Fruit fly (Drosophila melanogaster): ENCODE data around the gene jumu.

Gene jumu

DNA sequence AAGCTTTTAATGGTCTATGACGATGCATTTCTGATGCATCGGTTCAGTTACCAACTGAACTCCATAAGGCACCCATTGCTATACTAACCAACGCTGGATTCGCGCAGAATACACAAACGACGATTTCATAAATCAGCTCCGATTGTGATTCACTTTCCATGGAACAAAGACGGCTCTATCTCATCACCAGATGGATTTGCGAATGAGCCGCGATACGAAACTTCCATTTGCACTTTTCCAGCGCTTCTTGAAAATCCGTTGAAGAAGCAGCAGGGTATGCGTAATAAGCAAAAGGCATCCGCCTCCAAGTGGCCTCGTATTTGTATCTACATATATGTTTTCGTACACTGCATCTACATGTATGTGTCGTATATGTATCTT is 42.5 kb downstream of the jumu start:
- TF ChIP-seq CG17801 (GFP tag; optimal IDR thresholded peaks at IDR 0.05; ENCODE audit: partially characterized antibody): no peak

DNA sequence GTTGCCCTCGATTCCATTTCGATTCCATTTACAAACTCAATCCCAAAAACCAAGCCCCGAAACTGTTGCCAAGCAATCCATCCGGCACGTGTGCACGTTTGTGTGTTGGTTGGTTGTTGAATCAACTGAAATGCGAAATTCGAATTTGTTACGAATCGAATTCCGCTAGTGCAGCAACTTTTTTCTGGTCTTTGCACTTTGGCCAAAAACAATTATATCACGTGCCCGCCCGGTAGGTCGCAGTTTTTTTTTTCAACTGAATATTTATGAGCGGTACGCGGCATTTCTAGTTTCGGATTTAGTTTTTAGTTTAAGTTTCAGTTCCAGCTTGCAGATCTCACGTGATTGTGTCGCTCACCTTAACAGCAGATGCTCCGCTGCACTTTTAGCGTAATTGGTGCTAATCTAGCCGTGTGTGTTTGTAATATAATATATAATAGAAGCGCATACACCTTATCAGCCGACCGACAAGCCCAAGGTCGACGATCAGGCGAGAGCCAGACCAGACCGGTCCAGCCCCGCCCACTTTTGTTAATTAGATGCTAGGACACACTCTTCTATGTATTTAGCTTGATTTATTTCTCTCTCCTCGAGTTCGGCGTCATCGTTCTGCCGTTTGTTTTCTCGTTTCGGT is 43.2 kb downstream of the jumu start:
- TF ChIP-seq CG17801 (GFP tag; optimal IDR thresholded peaks at IDR 0.05; ENCODE audit: partially characterized antibody): no peak

DNA sequence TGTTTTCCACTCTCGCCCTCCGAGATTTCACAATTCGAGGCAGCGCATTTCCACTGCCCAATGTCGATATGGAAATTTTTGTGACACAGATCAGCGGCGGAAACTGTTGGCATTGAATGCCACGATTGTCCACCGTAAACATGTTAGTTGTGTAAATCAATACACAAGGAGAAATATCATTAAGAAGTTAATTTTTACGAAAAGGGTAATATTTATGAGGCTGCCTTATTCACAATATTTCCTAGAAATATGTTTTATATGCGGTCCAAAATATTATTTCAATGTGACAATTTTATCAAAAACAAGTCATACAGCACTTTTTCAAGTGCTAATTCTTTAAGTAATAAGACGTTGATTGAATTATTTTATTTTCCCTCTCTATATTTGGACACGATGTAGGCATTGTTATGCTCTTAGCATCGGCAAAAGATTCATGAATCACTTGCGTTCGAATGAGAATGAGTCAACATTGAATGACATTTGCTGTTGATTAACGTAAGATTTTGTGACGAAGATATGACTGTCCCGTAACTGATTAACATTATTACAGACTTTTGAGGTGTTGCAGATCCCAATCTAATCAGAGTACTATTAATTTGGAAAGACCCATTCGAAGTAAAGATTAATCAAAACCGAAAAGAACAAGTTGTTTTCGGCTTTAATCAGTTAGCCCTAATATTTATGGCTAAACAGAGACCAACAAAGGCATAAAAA is 43.8 kb downstream of the jumu start:
- no peak for TF ChIP-seq CG17801 (GFP tag; optimal IDR thresholded peaks at IDR 0.05; ENCODE audit: partially characterized antibody)

DNA sequence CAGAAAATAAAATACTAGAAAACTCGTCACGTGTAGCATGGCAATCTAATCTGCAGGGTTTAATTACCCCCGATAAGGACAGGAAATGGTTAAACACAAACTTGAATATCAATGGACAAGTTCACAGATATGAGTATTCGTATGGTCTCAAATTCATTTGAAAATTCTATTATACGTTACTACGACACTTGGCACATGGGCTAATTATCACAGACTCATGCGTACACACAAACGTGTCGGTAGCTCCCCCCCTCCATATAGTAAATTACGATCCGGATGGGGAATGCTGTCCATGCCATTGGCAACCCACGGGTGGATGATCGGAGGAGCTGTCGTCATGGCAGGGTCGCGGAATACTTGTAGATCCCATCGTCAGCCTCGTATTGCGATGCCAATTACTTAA is 44.4 kb downstream of the jumu start:
- TF ChIP-seq CG17801 (GFP tag; optimal IDR thresholded peaks at IDR 0.05; ENCODE audit: partially characterized antibody): no peak

DNA sequence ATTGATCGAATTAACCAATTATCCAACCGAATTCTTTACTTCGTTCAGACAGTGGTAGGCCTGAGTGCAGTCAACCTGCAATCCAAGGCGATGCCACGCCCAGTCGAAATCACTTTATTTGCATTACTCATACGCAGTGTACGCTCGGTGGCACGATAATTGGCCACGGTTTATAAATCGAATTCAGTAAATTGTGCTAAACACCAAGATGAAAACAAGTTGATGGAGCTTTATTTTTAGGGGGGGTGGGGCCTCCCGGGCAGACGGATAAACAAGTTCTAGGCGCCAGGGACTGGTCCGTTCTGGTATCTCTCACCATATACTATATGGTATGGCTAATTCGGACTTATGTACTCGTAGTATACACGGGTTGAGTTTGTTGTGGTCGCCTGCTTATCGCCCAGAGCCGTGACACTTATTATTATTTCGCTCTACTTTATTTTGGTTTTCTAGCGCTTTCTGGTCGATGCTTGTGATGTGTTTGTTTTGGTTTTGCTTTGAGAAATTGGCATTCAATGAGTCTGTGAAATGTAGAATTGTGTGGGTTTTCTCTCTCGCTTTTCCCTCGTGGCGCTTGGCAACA is 45.3 kb downstream of the jumu start:
- TF ChIP-seq CG17801 (GFP tag; optimal IDR thresholded peaks at IDR 0.05; ENCODE audit: partially characterized antibody): no peak

dm6 chr3R:10400732-10401131 is 50.8 kb downstream of the jumu start, which contains the start of gene mthl11:
Gene mthl11 (plus strand): TSS chr3R:10401032.
- TF ChIP-seq CG17801 (GFP tag; optimal IDR thresholded peaks at IDR 0.05; ENCODE audit: partially characterized antibody): no peak

DNA sequence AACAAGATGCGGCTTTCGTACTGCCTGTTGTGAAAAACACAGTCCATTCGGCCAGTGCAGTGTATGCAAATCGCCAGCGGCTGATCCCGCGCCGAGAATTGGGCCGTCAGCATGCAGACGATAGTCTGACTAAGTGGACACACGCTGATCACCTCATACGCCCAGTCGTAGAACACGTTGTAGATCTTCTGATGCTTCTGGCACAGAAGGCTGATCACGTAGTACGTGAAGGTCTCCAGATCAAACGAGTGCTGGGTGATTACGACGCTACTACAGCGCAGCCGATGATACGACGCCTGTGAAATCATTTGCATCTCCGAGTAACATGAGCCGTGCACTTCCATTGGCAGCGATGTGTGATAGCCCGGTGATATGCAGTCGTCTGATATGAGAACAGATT is 54.0 kb downstream of the jumu start:
- no peak for TF ChIP-seq CG17801 (GFP tag; optimal IDR thresholded peaks at IDR 0.05; ENCODE audit: partially characterized antibody)

DNA sequence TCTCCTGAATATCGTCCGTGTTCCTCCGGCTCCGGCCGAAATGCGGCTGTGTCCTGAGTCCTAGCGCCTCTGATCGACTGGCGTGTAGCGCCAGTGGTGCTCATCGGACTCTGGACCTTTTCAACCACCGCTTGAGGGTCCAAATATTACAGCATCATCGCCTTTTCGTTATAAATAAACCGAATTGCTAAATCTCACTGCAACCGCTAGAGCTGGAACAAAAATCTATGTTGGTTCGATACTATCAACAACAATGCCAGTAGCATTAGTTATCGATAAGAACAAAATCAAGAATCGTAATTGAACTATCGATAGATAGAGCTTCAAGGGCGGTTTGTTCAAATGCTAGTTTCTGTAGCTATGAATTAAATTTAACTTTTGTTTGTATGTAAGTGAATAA is 57.1 kb downstream of the jumu start, which contains the start of gene CG6325:
Gene CG6325, minus strand, starts transcription at position 220 of the 400 bp plus-strand sequence.
- peak; percentile 37 for TF ChIP-seq CG17801 (GFP tag; optimal IDR thresholded peaks at IDR 0.05; ENCODE audit: partially characterized antibody)

- TF ChIP-seq CG17801 (GFP tag; optimal IDR thresholded peaks at IDR 0.05; ENCODE audit: partially characterized antibody): no peak
Measured at dm6 chr3R:10407658-10408057, 57.7 kb downstream of the jumu start.
